Worm (Caenorhabditis elegans) whole organism, mixed stage, embryonic: ENCODE measurements around the gene mrpl-12.

Experiments
- M03D4.4 ChIP-seq: sonication (generic microtip); optimal IDR thresholded peaks from 2 replicates; lab custom pipeline; 2017; ENCODE audit warnings: mild to moderate bottlenecking, missing genetic modification characterization, missing compliant biosample characterization
- bed-3 ChIP-seq: fragments of 200-800 bp; sonication (Bioruptor generic); optimal IDR thresholded peaks from 3 replicates; lab custom pipeline; 2018; ENCODE audit warnings: mild to moderate bottlenecking, missing genetic modification characterization, moderate library complexity, missing compliant biosample characterization
- blmp-1 ChIP-seq: fragments of 150-350 bp; optimal IDR thresholded peaks from 2 replicates; lab custom pipeline; 2014; ENCODE audit warnings: missing biosample characterization, missing genetic modification characterization
- ceh-39 ChIP-seq: fragments of 150-350 bp; optimal IDR thresholded peaks from 2 replicates; lab custom pipeline; 2014; ENCODE audit warnings: missing biosample characterization, missing genetic modification characterization
- ceh-43 ChIP-seq: fragments of 200-800 bp; sonication (Bioruptor generic); optimal IDR thresholded peaks from 2 replicates; lab custom pipeline; 2018; ENCODE audit warnings: mild to moderate bottlenecking, missing genetic modification characterization, moderate library complexity, missing compliant biosample characterization
- ceh-83 ChIP-seq: fragments of 200-800 bp; sonication (Bioruptor generic); optimal IDR thresholded peaks from 2 replicates; lab custom pipeline; 2018; ENCODE audit warnings: mild to moderate bottlenecking, missing genetic modification characterization, missing compliant biosample characterization
- ces-1 ChIP-seq: fragments of 150-350 bp; optimal IDR thresholded peaks from 2 replicates; lab custom pipeline; 2014; ENCODE audit warnings: missing biosample characterization, missing genetic modification reagents, missing genetic modification characterization
- cnd-1 ChIP-seq: fragments of 200-800 bp; sonication (Bioruptor generic); optimal IDR thresholded peaks from 2 replicates; lab custom pipeline; 2018; ENCODE audit warnings: mild to moderate bottlenecking, missing genetic modification characterization, missing compliant biosample characterization
- drap-1 ChIP-seq: fragments of 200-800 bp; sonication (Bioruptor generic); optimal IDR thresholded peaks from 3 replicates; lab custom pipeline; 2018; ENCODE audit warnings: mild to moderate bottlenecking, missing genetic modification characterization, missing compliant biosample characterization
- elt-1 ChIP-seq: sonication (generic microtip); optimal IDR thresholded peaks from 2 replicates; lab custom pipeline; 2017; ENCODE audit warnings: missing genetic modification characterization, mild to moderate bottlenecking, missing compliant biosample characterization, antibody characterized with exemption, moderate library complexity, borderline replicate concordance; ENCODE audit not compliant: insufficient read depth
- elt-3 ChIP-seq: fragments of 150-350 bp; optimal IDR thresholded peaks from 2 replicates; lab custom pipeline; 2014; ENCODE audit warnings: missing biosample characterization, missing genetic modification characterization
- flh-1 ChIP-seq: fragments of 200-800 bp; sonication (Bioruptor generic); optimal IDR thresholded peaks from 2 replicates; lab custom pipeline; 2018; ENCODE audit warnings: mild to moderate bottlenecking, missing genetic modification characterization, moderate library complexity, missing compliant biosample characterization
- ham-2 ChIP-seq: fragments of 200-800 bp; sonication (Bioruptor generic); optimal IDR thresholded peaks from 2 replicates; lab custom pipeline; 2018; ENCODE audit warnings: mild to moderate bottlenecking, missing genetic modification characterization, missing compliant biosample characterization
- hlh-1 ChIP-seq: fragments of 150-350 bp; optimal IDR thresholded peaks from 2 replicates; lab custom pipeline; 2014; ENCODE audit warnings: missing biosample characterization, missing genetic modification reagents, missing genetic modification characterization
- lin-13 ChIP-seq: fragments of 150-350 bp; optimal IDR thresholded peaks from 2 replicates; lab custom pipeline; 2014; ENCODE audit warnings: missing biosample characterization, missing genetic modification characterization
- lin-32 ChIP-seq: fragments of 200-800 bp; sonication (Bioruptor generic); optimal IDR thresholded peaks from 2 replicates; lab custom pipeline; 2018; ENCODE audit warnings: mild to moderate bottlenecking, missing genetic modification characterization, missing compliant biosample characterization
- lsy-2 ChIP-seq: fragments of 150-350 bp; optimal IDR thresholded peaks from 2 replicates; lab custom pipeline; 2014; ENCODE audit warnings: missing biosample characterization, missing genetic modification characterization
- mab-5 ChIP-seq: fragments of 150-350 bp; optimal IDR thresholded peaks from 2 replicates; lab custom pipeline; 2014; ENCODE audit warnings: missing biosample characterization, missing genetic modification characterization
- mep-1 ChIP-seq: fragments of 150-350 bp; optimal IDR thresholded peaks from 2 replicates; lab custom pipeline; 2017; ENCODE audit warnings: missing biosample characterization, missing genetic modification reagents, missing genetic modification characterization, inconsistent platforms
- mls-2 ChIP-seq: sonication (generic microtip); optimal IDR thresholded peaks from 2 replicates; lab custom pipeline; 2016; ENCODE audit warnings: mild to moderate bottlenecking, missing genetic modification characterization, moderate library complexity, missing compliant biosample characterization
- nhr-12 ChIP-seq: fragments of 150-350 bp; optimal IDR thresholded peaks from 2 replicates; lab custom pipeline; 2014; ENCODE audit warnings: missing biosample characterization, missing genetic modification characterization
- nhr-2 ChIP-seq: fragments of 150-350 bp; optimal IDR thresholded peaks from 2 replicates; lab custom pipeline; 2014; ENCODE audit warnings: missing biosample characterization, missing genetic modification characterization
- nhr-237 ChIP-seq: fragments of 150-350 bp; optimal IDR thresholded peaks from 2 replicates; lab custom pipeline; 2014; ENCODE audit warnings: missing biosample characterization, missing genetic modification characterization
- nhr-28 ChIP-seq: fragments of 150-350 bp; optimal IDR thresholded peaks from 2 replicates; lab custom pipeline; 2014; ENCODE audit warnings: missing biosample characterization, missing genetic modification characterization
- nhr-76 ChIP-seq: sonication (generic microtip); optimal IDR thresholded peaks from 2 replicates; lab custom pipeline; 2017; ENCODE audit warnings: missing biosample characterization, missing genetic modification characterization
- pha-4 ChIP-seq: fragments of 150-350 bp; optimal IDR thresholded peaks from 2 replicates; lab custom pipeline; 2018; ENCODE audit warnings: missing biosample characterization, missing genetic modification reagents, missing genetic modification characterization
- sem-2 ChIP-seq: fragments of 200-800 bp; sonication (Bioruptor generic); optimal IDR thresholded peaks from 2 replicates; lab custom pipeline; 2018; ENCODE audit warnings: mild to moderate bottlenecking, missing genetic modification characterization, missing compliant biosample characterization
- snpc-4 ChIP-seq: fragments of 150-350 bp; optimal IDR thresholded peaks from 2 replicates; lab custom pipeline; 2014; ENCODE audit warnings: missing biosample characterization, missing genetic modification characterization
- sptf-1 ChIP-seq: sonication (generic microtip); optimal IDR thresholded peaks from 2 replicates; lab custom pipeline; 2017; ENCODE audit warnings: mild to moderate bottlenecking, missing genetic modification characterization, moderate library complexity, missing compliant biosample characterization
- tbx-8 ChIP-seq: fragments of 200-800 bp; sonication (Bioruptor generic); optimal IDR thresholded peaks from 2 replicates; lab custom pipeline; 2018; ENCODE audit warnings: mild to moderate bottlenecking, missing genetic modification characterization, moderate library complexity, missing compliant biosample characterization
- unc-120 ChIP-seq: sonication (generic microtip); optimal IDR thresholded peaks from 2 replicates; lab custom pipeline; 2017; ENCODE audit warnings: missing genetic modification characterization, missing compliant biosample characterization; ENCODE audit not compliant: poor library complexity, severe bottlenecking
- unc-39 ChIP-seq: fragments of 150-350 bp; optimal IDR thresholded peaks from 2 replicates; lab custom pipeline; 2014; ENCODE audit warnings: missing biosample characterization, missing genetic modification characterization
- unc-62 ChIP-seq: fragments of 150-350 bp; optimal IDR thresholded peaks from 2 replicates; lab custom pipeline; 2014; ENCODE audit warnings: missing biosample characterization, missing genetic modification reagents, missing genetic modification characterization
- zip-8 ChIP-seq: fragments of 150-350 bp; optimal IDR thresholded peaks from 2 replicates; lab custom pipeline; 2014; ENCODE audit warnings: missing biosample characterization, missing genetic modification characterization
- ztf-11 ChIP-seq: fragments of 150-350 bp; optimal IDR thresholded peaks from 2 replicates; lab custom pipeline; 2014; ENCODE audit warnings: missing biosample characterization, missing genetic modification characterization

Gene mrpl-12

ce11 chrIII:10704499-10704898 is 3.1 kb upstream of the mrpl-12 start:
- TF ChIP-seq tbx-8 (GFP tag; lab: Kevin White, UChicago) (no peak), ham-2 (GFP tag; lab: Kevin White, UChicago) (no peak), ztf-11 (tag; lab: Kevin White, UChicago) (no peak), pha-4 (tag; lab: Kevin White, UChicago) (no peak), nhr-2 (tag; lab: Kevin White, UChicago) (no peak), cnd-1 (tag; lab: Kevin White, UChicago) (no peak), ceh-43 (GFP tag; lab: Kevin White, UChicago) (no peak)

- no peak for TF ChIP-seq ces-1 (GFP tag; lab: Kevin White, UChicago)
- no peak for TF ChIP-seq ztf-11 (tag; lab: Kevin White, UChicago)
- TF ChIP-seq unc-62 (GFP tag; lab: Kevin White, UChicago) = no peak
- no peak for TF ChIP-seq cnd-1 (tag; lab: Kevin White, UChicago)
- no peak for TF ChIP-seq nhr-237 (tag; lab: Kevin White, UChicago)
- no peak for TF ChIP-seq mls-2 (tag; lab: Kevin White, UChicago)
- TF ChIP-seq pha-4 (tag; lab: Kevin White, UChicago) = no peak
- TF ChIP-seq elt-3 (tag; lab: Kevin White, UChicago) = no peak
- TF ChIP-seq tbx-8 (GFP tag; lab: Kevin White, UChicago) = no peak
- TF ChIP-seq snpc-4 (tag; lab: Kevin White, UChicago) = no peak
- no peak for TF ChIP-seq elt-1 (tag; lab: Kevin White, UChicago)
- TF ChIP-seq, all 35 proteins: peak for 0
These were observed 1.1 kb upstream of the mrpl-12 start for ce11 chrIII:10706481-10706880.

- no peak for TF ChIP-seq nhr-2 (tag; lab: Kevin White, UChicago)
- TF ChIP-seq blmp-1 (tag; lab: Kevin White, UChicago) = no peak
- no peak for TF ChIP-seq ham-2 (GFP tag; lab: Kevin White, UChicago)
- peak; percentile 86 for TF ChIP-seq lin-13 (tag; lab: Kevin White, UChicago)
- TF ChIP-seq drap-1 (GFP tag; lab: Kevin White, UChicago) = peak; percentile 9
- TF ChIP-seq sem-2 (GFP tag; lab: Kevin White, UChicago) = no peak
- no peak for TF ChIP-seq mab-5
- peak; percentile 8 for TF ChIP-seq ztf-11 (tag; lab: Kevin White, UChicago)
- no peak for TF ChIP-seq nhr-12
- TF ChIP-seq mls-2 (tag; lab: Kevin White, UChicago) = peak; percentile 64
- TF ChIP-seq lsy-2 = peak; percentile 80
- no peak for TF ChIP-seq snpc-4 (tag; lab: Kevin White, UChicago)
- TF ChIP-seq M03D4.4 = peak; percentile 64
- no peak for TF ChIP-seq nhr-76 (tag; lab: Kevin White, UChicago)
- peak; percentile 36 for TF ChIP-seq ceh-39 (tag; lab: Kevin White, UChicago)
- TF ChIP-seq ceh-83 (GFP tag; lab: Kevin White, UChicago) = no peak
- TF ChIP-seq lin-32 (GFP tag; lab: Kevin White, UChicago) = peak; percentile 12
- peak; percentile 34 for TF ChIP-seq unc-120
- TF ChIP-seq nhr-28 (tag; lab: Kevin White, UChicago) = no peak
- no peak for TF ChIP-seq flh-1 (GFP tag; lab: Kevin White, UChicago)
- TF ChIP-seq unc-39 (tag; lab: Kevin White, UChicago) = peak; percentile 6
- TF ChIP-seq zip-8 = no peak
- peak; percentile 31 for TF ChIP-seq hlh-1 (tag; lab: Kevin White, UChicago)
- TF ChIP-seq pha-4 (tag; lab: Kevin White, UChicago) = peak; percentile 67
- no peak for TF ChIP-seq unc-62 (GFP tag; lab: Kevin White, UChicago)
- TF ChIP-seq cnd-1 (tag; lab: Kevin White, UChicago) = peak; percentile 29
- no peak for TF ChIP-seq elt-1 (tag; lab: Kevin White, UChicago)
- TF ChIP-seq mep-1 = peak; percentile 44
- peak; percentile 30 for TF ChIP-seq tbx-8 (GFP tag; lab: Kevin White, UChicago)
- peak; percentile 55 for TF ChIP-seq nhr-237 (tag; lab: Kevin White, UChicago)
- TF ChIP-seq elt-3 (tag; lab: Kevin White, UChicago) = no peak
- TF ChIP-seq ceh-43 (GFP tag; lab: Kevin White, UChicago) = peak; percentile 1
- TF ChIP-seq sptf-1 (tag; lab: Kevin White, UChicago) = peak; percentile 83
- TF ChIP-seq ces-1 (GFP tag; lab: Kevin White, UChicago) = peak; percentile 89
- TF ChIP-seq bed-3 (GFP tag; lab: Kevin White, UChicago) = peak; percentile 7
These were observed 556 bp upstream of the mrpl-12 start, which contains the start of the genes Y39A1A.21 and Y39A1A.22 for ce11 chrIII:10706972-10707438. Y39A1A.21 (minus strand) TSS chrIII:10707022. Y39A1A.22 (minus strand) TSS chrIII:10707028.
